Worm (Caenorhabditis elegans): ENCODE measurements around the gene kgb-1.

Gene kgb-1

DNA sequence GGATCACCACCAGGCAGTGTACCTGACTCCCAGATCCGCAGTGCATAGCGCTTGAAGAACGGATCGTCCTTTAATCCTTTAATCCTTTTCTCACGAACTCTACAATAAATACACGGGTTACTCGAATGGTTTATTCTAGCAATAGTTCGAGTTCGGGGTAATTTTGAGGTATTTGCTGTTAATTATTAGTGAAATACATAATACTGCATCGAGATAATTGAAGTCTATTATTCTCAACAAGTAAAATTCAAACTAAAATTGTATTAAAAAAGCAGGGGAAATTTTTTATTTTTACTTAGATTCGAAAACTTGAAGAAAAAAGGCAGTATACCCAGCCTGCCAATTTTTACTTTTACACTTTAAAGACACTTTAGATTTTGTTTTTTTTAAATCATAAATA is at the start of gene kgb-1:
kgb-1 (minus strand) TSS at position 101 of the 400 bp plus-strand sequence.
- TF ChIP-seq unc-62 (GFP tag; optimal IDR thresholded peaks at IDR 0.05 in 1 of 2) (peak in 1 of 2 experiments; percentile 36), unc-62 (tag; optimal IDR thresholded peaks at IDR 0.05) (no peak), dmd-9 (GFP tag; IDR thresholded peaks at IDR 0.05) (no peak)

DNA sequence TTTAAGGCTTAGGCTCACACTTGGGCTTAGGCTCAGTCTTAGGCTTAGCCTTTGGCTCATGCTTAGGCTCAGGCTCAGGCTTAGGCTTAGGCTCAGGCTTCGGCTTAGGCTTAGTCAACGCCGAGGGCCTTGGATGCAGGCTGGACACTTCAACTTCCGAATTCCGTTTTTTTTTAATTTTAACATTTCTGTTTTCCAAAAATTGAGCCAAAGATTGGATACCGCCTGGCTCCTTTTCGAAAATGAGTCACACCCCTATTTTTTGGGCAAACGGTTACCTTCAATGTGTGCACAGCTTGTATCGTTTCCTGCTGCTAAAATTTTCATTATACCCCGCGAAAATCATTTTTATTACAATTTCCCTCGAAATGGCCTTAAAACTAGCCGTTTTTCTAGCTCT is 45.6 kb upstream of the kgb-1 start, which contains the start of gene M04G7.1:
M04G7.1 (plus strand) TSS at position 301 of the 400 bp plus-strand sequence.
- TF ChIP-seq spr-1 (tag; optimal IDR thresholded peaks at IDR 0.05), result no peak
- TF ChIP-seq T20F7.1 (GFP tag; optimal IDR thresholded peaks at IDR 0.05), result no peak
- TF ChIP-seq nhr-41 (GFP tag; IDR thresholded peaks at IDR 0.05), result no peak
- TF ChIP-seq F10B5.3 (tag; optimal IDR thresholded peaks at IDR 0.05), result no peak
- no peak for TF ChIP-seq R02D3.7 (tag; optimal IDR thresholded peaks at IDR 0.05)
- TF ChIP-seq ceh-62 (tag; optimal IDR thresholded peaks at IDR 0.05), result no peak
- TF ChIP-seq mxl-3 (GFP tag; optimal IDR thresholded peaks at IDR 0.05), result no peak
- TF ChIP-seq ztf-11 (tag; optimal IDR thresholded peaks at IDR 0.05), result no peak
- TF ChIP-seq nhr-76 (tag; optimal IDR thresholded peaks at IDR 0.05), result no peak
- TF ChIP-seq ZK337.2 (GFP tag; IDR thresholded peaks at IDR 0.05), result no peak
- TF ChIP-seq daf-8 (GFP tag; IDR thresholded peaks at IDR 0.05), result no peak
- no peak for TF ChIP-seq Y105C5A.15 (GFP tag; IDR thresholded peaks at IDR 0.05)
- no peak for TF ChIP-seq daf-12 (tag; optimal IDR thresholded peaks at IDR 0.05)

DNA sequence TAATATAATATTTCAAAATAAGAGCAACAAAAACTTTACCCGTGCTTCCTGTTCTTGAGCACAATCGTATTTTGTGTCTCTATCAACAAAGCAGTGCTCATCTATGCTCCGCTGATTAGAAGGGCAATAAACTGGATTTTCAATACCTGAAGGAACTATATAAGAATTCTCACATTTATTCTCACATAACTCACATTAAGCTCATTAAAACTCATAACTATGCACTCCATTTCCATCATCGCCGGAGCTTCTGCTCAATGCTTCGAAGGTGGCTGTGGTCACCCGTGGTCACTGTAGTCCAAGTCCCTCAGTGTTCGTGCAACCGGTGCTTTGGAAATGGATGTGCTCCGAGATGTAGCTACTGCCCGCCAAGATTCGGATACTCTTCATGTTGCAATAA is 45.0 kb upstream of the kgb-1 start, which contains the start of the genes Y66H1A.8 and M04G7.5:
Y66H1A.8 (minus strand) TSS at position 101 of the 400 bp plus-strand sequence.
M04G7.5 (plus strand) TSS at position 258 of the 400 bp plus-strand sequence.
- TF ChIP-seq lin-13 (GFP tag; optimal IDR thresholded peaks at IDR 0.05), result no peak

DNA sequence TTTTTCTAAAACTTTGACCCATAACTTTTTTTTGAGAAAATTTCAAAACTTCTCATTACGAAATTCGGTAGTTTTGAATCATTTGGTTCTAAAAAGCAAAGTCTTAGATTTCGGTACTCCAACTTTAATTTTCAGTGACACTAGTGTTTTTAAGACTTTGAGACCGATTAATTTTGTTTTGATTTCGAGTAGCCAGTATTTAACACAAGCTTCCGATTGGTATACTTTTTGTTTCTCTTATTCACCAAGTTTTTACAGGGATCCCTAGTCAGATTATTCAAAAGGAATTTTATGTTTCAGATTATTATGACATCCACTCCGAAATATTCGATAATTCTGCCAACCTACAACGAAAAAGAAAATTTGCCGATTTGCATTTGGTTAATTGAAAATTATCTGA is 35.5 kb upstream of the kgb-1 start, which contains the start of gene dpm-1:
dpm-1 (plus strand) TSS at position 301 of the 400 bp plus-strand sequence.
- no peak for TF ChIP-seq pqm-1 (tag; optimal IDR thresholded peaks at IDR 0.05)
- no peak for TF ChIP-seq fkh-10 (GFP tag; optimal IDR thresholded peaks at IDR 0.05)
- no peak for TF ChIP-seq nhr-25 (tag; optimal IDR thresholded peaks at IDR 0.05; ENCODE audit: borderline replicate concordance, insufficient read depth)
- no peak for TF ChIP-seq spr-1 (tag; optimal IDR thresholded peaks at IDR 0.05)
- no peak for TF ChIP-seq hmg-1.1 (GFP tag; IDR thresholded peaks at IDR 0.05)
- no peak for TF ChIP-seq lin-15B (tag; optimal IDR thresholded peaks at IDR 0.05)
- TF ChIP-seq nhr-102 (tag; optimal IDR thresholded peaks at IDR 0.05), result no peak
- no peak for TF ChIP-seq ceh-82 (tag; optimal IDR thresholded peaks at IDR 0.05)
- TF ChIP-seq madf-9 (GFP tag; conservative IDR thresholded peaks at IDR 0.05), result no peak
- no peak for TF ChIP-seq nhr-11 (tag; optimal IDR thresholded peaks at IDR 0.05)
- no peak for TF ChIP-seq ZK546.5 (tag; optimal IDR thresholded peaks at IDR 0.05)
- no peak for TF ChIP-seq daf-16 (GFP tag; optimal IDR thresholded peaks at IDR 0.05)
- no peak for TF ChIP-seq daf-16 (tag; optimal IDR thresholded peaks at IDR 0.05)
- no peak for TF ChIP-seq aha-1 (tag)
- no peak for TF ChIP-seq attf-4 (tag; optimal IDR thresholded peaks at IDR 0.05)
- no peak for TF ChIP-seq dmd-9 (GFP tag; IDR thresholded peaks at IDR 0.05)
- TF ChIP-seq lim-7 (GFP tag; IDR thresholded peaks at IDR 0.05), result no peak
- TF ChIP-seq daf-12 (tag; optimal IDR thresholded peaks at IDR 0.05), result no peak
- no peak for TF ChIP-seq F37D6.2 (tag; optimal IDR thresholded peaks at IDR 0.05)

DNA sequence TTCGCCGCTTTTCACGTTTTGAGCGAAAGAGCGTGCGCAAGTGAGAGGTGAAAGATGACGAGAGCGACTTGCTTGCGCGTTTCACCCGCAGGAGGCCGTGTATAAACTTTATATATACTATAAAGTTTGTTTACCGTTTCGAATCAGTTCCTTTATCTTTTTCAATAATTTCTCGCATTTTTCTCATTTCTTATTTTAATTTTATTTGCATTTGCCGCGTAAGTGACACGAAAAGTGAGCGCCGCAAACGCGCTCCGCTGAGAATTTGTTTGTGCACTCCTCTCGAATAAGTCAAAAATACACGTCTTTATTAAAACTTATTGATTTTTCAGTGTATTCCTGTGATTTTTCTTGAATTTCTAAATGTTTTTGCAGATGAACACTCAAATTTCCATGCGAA is 33.8 kb upstream of the kgb-1 start, which contains the start of gene mrpl-55:
mrpl-55 (plus strand) TSS at position 364 of the 400 bp plus-strand sequence.
- TF ChIP-seq egl-43 (GFP tag; IDR thresholded peaks at IDR 0.05) (no peak), snpc-4 (tag; optimal IDR thresholded peaks at IDR 0.05) (no peak), skn-1 (tag; optimal IDR thresholded peaks at IDR 0.05) (no peak), lsy-2 (tag; optimal IDR thresholded peaks at IDR 0.05) (peak; percentile 66 to 93), ceh-44 (GFP tag; IDR thresholded peaks at IDR 0.05) (no peak), dpl-1 (GFP tag; optimal IDR thresholded peaks at IDR 0.05) (peak; percentile 95), madf-9 (GFP tag; conservative IDR thresholded peaks at IDR 0.05) (no peak), T26A8.4 (GFP tag; IDR thresholded peaks at IDR 0.05) (peak; percentile 62), Y48G9A.11 (GFP tag; IDR thresholded peaks at IDR 0.05) (no peak), zip-2 (tag; optimal IDR thresholded peaks at IDR 0.05) (no peak), ZK337.2 (GFP tag; IDR thresholded peaks at IDR 0.05) (no peak), Y105C5A.15 (GFP tag; IDR thresholded peaks at IDR 0.05) (no peak), nhr-11 (tag; optimal IDR thresholded peaks at IDR 0.05) (peak; percentile 65), fkh-10 (GFP tag; optimal IDR thresholded peaks at IDR 0.05) (peak; percentile 66), hlh-11 (tag; optimal IDR thresholded peaks at IDR 0.05) (peak; percentile 62), lin-15B (tag; optimal IDR thresholded peaks at IDR 0.05) (no peak), Y75B8A.6 (GFP tag; IDR thresholded peaks at IDR 0.05) (no peak), jun-1 (tag; optimal IDR thresholded peaks at IDR 0.05) (no peak), lin-29 (GFP tag; IDR thresholded peaks at IDR 0.05) (peak; percentile 72), dmd-9 (GFP tag; IDR thresholded peaks at IDR 0.05) (no peak)
